Worm (Caenorhabditis elegans) whole organism, L4/young adult: Measurements from ENCODE around the gene C06H5.14.

Source experiments
- W03F9.2 ChIP-seq: fragments of 150-350 bp; optimal IDR thresholded peaks from 2 replicates; lab custom pipeline; 2014; ENCODE audit warnings: missing biosample characterization, missing genetic modification characterization
- dao-5 ChIP-seq: sonication (generic microtip); optimal IDR thresholded peaks from 2 replicates; lab custom pipeline; 2016; ENCODE audit warnings: missing genotype, missing genetic modification characterization, moderate library complexity, missing compliant biosample characterization
- him-1 ChIP-seq: sonication (generic microtip); optimal IDR thresholded peaks from 2 replicates; lab custom pipeline; 2016; ENCODE audit warnings: missing genotype, missing genetic modification reagents, missing genetic modification characterization, missing compliant biosample characterization

DNA sequence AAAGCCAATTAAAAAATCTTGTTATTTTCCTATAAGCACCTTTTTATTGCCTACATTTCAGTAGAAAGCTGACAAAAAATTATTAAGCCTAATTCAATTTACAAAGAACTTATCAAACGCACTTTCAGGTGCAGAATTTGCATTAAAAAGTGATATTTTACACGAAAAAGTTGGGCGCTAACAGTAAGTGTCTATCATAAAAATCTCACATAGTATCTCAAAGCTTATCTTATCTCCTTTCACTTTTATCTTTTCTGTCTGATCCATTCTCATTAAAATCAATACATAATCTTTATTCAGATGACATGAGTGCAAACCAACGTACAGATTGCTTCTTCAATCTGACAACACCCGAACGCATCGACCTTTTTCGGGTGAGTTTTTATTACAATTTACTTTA is 6.1 kb downstream of the C06H5.14 start, which contains the start of gene dcar-1:
- TF ChIP-seq him-1 (no peak), dao-5 (tag; lab: Kevin White, UChicago) (no peak), W03F9.2 (tag; lab: Kevin White, UChicago) (no peak)
